Worm (Caenorhabditis elegans) whole organism, L4/young adult: ENCODE results near the gene F59A6.3.

ENCODE experiments used
- W03F9.2 ChIP-seq: fragments of 150-350 bp; optimal IDR thresholded peaks from 2 replicates; lab custom pipeline; 2014; ENCODE audit warnings: missing biosample characterization, missing genetic modification characterization
- dao-5 ChIP-seq: sonication (generic microtip); optimal IDR thresholded peaks from 2 replicates; lab custom pipeline; 2016; ENCODE audit warnings: missing genotype, missing genetic modification characterization, moderate library complexity, missing compliant biosample characterization

- TF ChIP-seq W03F9.2, result no peak
- TF ChIP-seq dao-5 (tag; lab: Kevin White, UChicago), result peak; percentile 59
These were observed 24.5 kb downstream of the F59A6.3 start for ce11 chrII:5032669-5033068.
